Fruit fly (Drosophila melanogaster): ENCODE measurements around the gene Jon25Bi.

DNA sequence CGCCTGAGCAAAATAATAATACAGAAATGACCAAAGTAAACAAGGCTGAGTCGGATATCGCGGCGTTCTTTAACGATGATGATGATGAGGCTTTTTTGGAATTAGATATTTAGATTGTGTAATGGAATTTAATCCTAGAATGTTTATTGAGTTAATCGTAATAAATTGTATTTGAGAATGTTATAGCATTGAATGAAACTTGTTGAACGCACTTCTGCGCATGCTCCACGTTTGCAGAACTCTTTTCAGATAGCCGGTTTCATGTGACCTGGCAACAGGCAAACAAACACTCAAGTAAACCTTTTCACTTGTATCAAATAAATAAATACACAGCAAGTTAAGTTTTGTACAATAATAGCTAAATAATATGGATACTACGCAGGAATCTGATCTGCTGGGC, 3.2 kb upstream of the Jon25Bi start, which contains the start of gene CG34124:
- TF ChIP-seq gl (tag; optimal IDR thresholded peaks at IDR 0.05) = no peak
- no peak for TF ChIP-seq Pif1A (GFP tag; optimal IDR thresholded peaks at IDR 0.05)
- TF ChIP-seq CG9948 (tag; optimal IDR thresholded peaks at IDR 0.05) = no peak
- no peak for TF ChIP-seq EcR (GFP tag; optimal IDR thresholded peaks at IDR 0.05)
- no peak for TF ChIP-seq CG13204 (GFP tag; optimal IDR thresholded peaks at IDR 0.05)
- no peak for TF ChIP-seq CG14655 (GFP tag; optimal IDR thresholded peaks at IDR 0.05)
- TF ChIP-seq CG15710 (tag; optimal IDR thresholded peaks at IDR 0.05) = no peak
- no peak for TF ChIP-seq rn (GFP tag; IDR thresholded peaks at IDR 0.05)
- TF ChIP-seq CG8301 (tag; optimal IDR thresholded peaks at IDR 0.05) = no peak
- TF ChIP-seq Snoo (tag; optimal IDR thresholded peaks at IDR 0.05) = no peak

Measured in whole organism, pupa.